Worm (Caenorhabditis elegans) whole organism, L2 larva: ENCODE measurements around the gene vab-1.

ENCODE experiments used
- F13H6.1 ChIP-seq: sonication (generic microtip); optimal IDR thresholded peaks from 2 replicates; lab custom pipeline; 2016; ENCODE audit warnings: missing genetic modification characterization, missing compliant biosample characterization
- aly-2 ChIP-seq: fragments of 150-350 bp; optimal IDR thresholded peaks from 2 replicates; lab custom pipeline; 2014; ENCODE audit warnings: missing biosample characterization, missing genetic modification characterization
- blmp-1 ChIP-seq: sonication (generic microtip); optimal IDR thresholded peaks from 2 replicates; lab custom pipeline; 2017; ENCODE audit warnings: missing genetic modification characterization, mild to moderate bottlenecking, missing compliant biosample characterization, antibody characterized with exemption, moderate library complexity; ENCODE audit not compliant: insufficient read depth
- ceh-82 ChIP-seq: fragments of 150-350 bp; optimal IDR thresholded peaks from 2 replicates; lab custom pipeline; 2014; ENCODE audit warnings: missing biosample characterization, missing genetic modification characterization
- egl-27 ChIP-seq: sonication (generic microtip); optimal IDR thresholded peaks from 3 replicates; lab custom pipeline; 2017; ENCODE audit warnings: missing biosample characterization, missing genetic modification reagents, missing genetic modification characterization
- lin-39 ChIP-seq: fragments of 150-350 bp; optimal IDR thresholded peaks from 2 replicates; lab custom pipeline; 2014; ENCODE audit warnings: missing biosample characterization, missing genetic modification reagents, missing genetic modification characterization
- nhr-11 ChIP-seq: fragments of 150-350 bp; optimal IDR thresholded peaks from 2 replicates; lab custom pipeline; 2014; ENCODE audit warnings: missing biosample characterization, missing genetic modification characterization
- nhr-23 ChIP-seq: fragments of 150-350 bp; optimal IDR thresholded peaks from 2 replicates; lab custom pipeline; 2014; ENCODE audit warnings: missing biosample characterization, missing genetic modification reagents, missing genetic modification characterization
- nhr-237 ChIP-seq: fragments of 150-350 bp; optimal IDR thresholded peaks from 2 replicates; lab custom pipeline; 2014; ENCODE audit warnings: missing biosample characterization, missing genetic modification characterization
- nhr-77 ChIP-seq: fragments of 150-350 bp; optimal IDR thresholded peaks from 2 replicates; lab custom pipeline; 2014; ENCODE audit warnings: missing biosample characterization, missing genetic modification characterization
- unc-39 ChIP-seq: fragments of 150-350 bp; optimal IDR thresholded peaks from 2 replicates; lab custom pipeline; 2014; ENCODE audit warnings: missing biosample characterization, missing genetic modification characterization
- unc-55 ChIP-seq: fragments of 150-350 bp; sonication (generic microtip); optimal IDR thresholded peaks from 3 replicates; lab custom pipeline; 2014; ENCODE audit warnings: missing biosample characterization, missing genetic modification reagents, missing genetic modification characterization
- unc-62 ChIP-seq: fragments of 150-350 bp; optimal IDR thresholded peaks from 2 replicates; lab custom pipeline; 2014; ENCODE audit warnings: missing biosample characterization, missing genetic modification reagents, missing genetic modification characterization
- ztf-11 ChIP-seq: sonication (generic microtip); optimal IDR thresholded peaks from 2 replicates; lab custom pipeline; 2017; ENCODE audit warnings: missing biosample characterization, missing genetic modification characterization

- no peak for TF ChIP-seq nhr-77 (tag; lab: Kevin White, UChicago)
- no peak for TF ChIP-seq lin-39 (tag; lab: Kevin White, UChicago)
- TF ChIP-seq unc-62 (GFP tag; lab: Kevin White, UChicago), result no peak
- TF ChIP-seq blmp-1 (tag; lab: Kevin White, UChicago), result no peak
- TF ChIP-seq unc-55, result no peak
- no peak for TF ChIP-seq nhr-23 (tag; lab: Kevin White, UChicago)
- TF ChIP-seq nhr-11 (tag; lab: Kevin White, UChicago), result no peak
- TF ChIP-seq F13H6.1, result no peak
- no peak for TF ChIP-seq aly-2 (tag; lab: Kevin White, UChicago)
- no peak for TF ChIP-seq nhr-237 (tag; lab: Kevin White, UChicago)
- no peak for TF ChIP-seq ztf-11 (tag; lab: Kevin White, UChicago)
- no peak for TF ChIP-seq ceh-82 (tag; lab: Kevin White, UChicago)
- TF ChIP-seq egl-27 (tag; lab: Kevin White, UChicago), result no peak
- no peak for TF ChIP-seq unc-39 (tag; lab: Kevin White, UChicago)
Observed at ce11 chrII:4540631-4541030, 31.2 kb upstream of the vab-1 start, which contains the start of gene sra-36.
